Fruit fly (Drosophila melanogaster) whole organism, embryonic: ENCODE measurements around the gene CG43954.

Experiments
- Atf-2 ChIP-seq: fragments of 200-800 bp; sonication (Bioruptor generic); optimal IDR thresholded peaks from 2 replicates; lab custom pipeline; 2016; ENCODE audit warnings: missing biosample characterization, missing genetic modification characterization
- Blimp-1 ChIP-seq: fragments of 200-800 bp; sonication (Bioruptor generic); optimal IDR thresholded peaks from 3 replicates; lab custom pipeline; 2018; ENCODE audit warnings: missing biosample characterization, missing genetic modification characterization, mild to moderate bottlenecking, moderate library complexity, missing genetic modification reagents
- CG10565 ChIP-seq: fragments of 200-800 bp; sonication (Bioruptor generic); optimal IDR thresholded peaks from 3 replicates; lab custom pipeline; 2016; ENCODE audit warnings: missing biosample characterization, mild to moderate bottlenecking, missing genetic modification characterization
- CG12659 ChIP-seq: fragments of 200-800 bp; sonication (Bioruptor generic); optimal IDR thresholded peaks from 3 replicates; lab custom pipeline; 2017; ENCODE audit warnings: mild to moderate bottlenecking, missing biosample characterization, missing genetic modification reagents, missing genetic modification characterization
- CG13624 ChIP-seq: fragments of 200-800 bp; sonication (Bioruptor generic); optimal IDR thresholded peaks from 2 replicates; lab custom pipeline; 2016; ENCODE audit warnings: missing biosample characterization, missing genetic modification characterization
- CG14667 ChIP-seq: fragments of 200-800 bp; sonication (Bioruptor generic); IDR thresholded peaks from 2 replicates; pipeline ENCODE4 v1.3.6; 2022; ENCODE audit warnings: missing biosample characterization, missing genetic modification characterization
- CG15514 ChIP-seq: fragments of 200-800 bp; sonication (Bioruptor generic); optimal IDR thresholded peaks from 3 replicates; lab custom pipeline; 2017; ENCODE audit warnings: missing biosample characterization, missing genetic modification characterization, mild to moderate bottlenecking, moderate library complexity, missing genetic modification reagents
- CG17802 ChIP-seq: fragments of 200-800 bp; sonication (Bioruptor generic); optimal IDR thresholded peaks from 2 replicates; lab custom pipeline; 2018; ENCODE audit warnings: missing biosample characterization, mild to moderate bottlenecking, missing genetic modification characterization, moderate library complexity
- CG18619 ChIP-seq: fragments of 200-800 bp; sonication (Bioruptor generic); optimal IDR thresholded peaks from 3 replicates; lab custom pipeline; 2017; ENCODE audit warnings: missing biosample characterization, mild to moderate bottlenecking, missing genetic modification characterization
- CG2199 ChIP-seq: fragments of 200-800 bp; sonication (Bioruptor generic); IDR thresholded peaks from 3 replicates; pipeline ENCODE4 v1.3.6; 2022; ENCODE audit warnings: missing biosample characterization, missing genetic modification characterization
- CG30431 ChIP-seq: fragments of 200-800 bp; sonication (Bioruptor generic); optimal IDR thresholded peaks from 2 replicates; lab custom pipeline; 2017; ENCODE audit warnings: missing biosample characterization, missing genetic modification characterization
- CG3847 ChIP-seq: fragments of 200-800 bp; sonication (Bioruptor generic); IDR thresholded peaks from 2 replicates; pipeline ENCODE4 v1.3.6; 2022; ENCODE audit warnings: missing biosample characterization, missing genetic modification characterization
- CG43689 ChIP-seq: fragments of 200-800 bp; sonication (Bioruptor generic); IDR thresholded peaks from 2 replicates; pipeline ENCODE4 v1.3.6; 2022; ENCODE audit warnings: missing biosample characterization, missing genetic modification characterization
- CG4707 ChIP-seq: fragments of 200-800 bp; sonication (Bioruptor generic); optimal IDR thresholded peaks from 2 replicates; lab custom pipeline; 2018; ENCODE audit warnings: missing biosample characterization, mild to moderate bottlenecking, missing genetic modification characterization, moderate library complexity
- CG4730 ChIP-seq: fragments of 200-800 bp; sonication (Bioruptor generic); IDR thresholded peaks from 2 replicates; pipeline ENCODE4 v1.3.6; 2022; ENCODE audit warnings: missing biosample characterization, missing genetic modification characterization
- CG6654 ChIP-seq: fragments of 200-800 bp; sonication (Bioruptor generic); optimal IDR thresholded peaks from 2 replicates; lab custom pipeline; 2017; ENCODE audit warnings: missing biosample characterization, mild to moderate bottlenecking, missing genetic modification characterization
- CG8765 ChIP-seq: fragments of 200-800 bp; sonication (Bioruptor generic); IDR thresholded peaks from 2 replicates; pipeline ENCODE4 v1.3.6; 2022; ENCODE audit warnings: missing biosample characterization, missing genetic modification characterization
- CG8944 ChIP-seq: fragments of 200-800 bp; sonication (Bioruptor generic); optimal IDR thresholded peaks from 3 replicates; lab custom pipeline; 2016; ENCODE audit warnings: missing biosample characterization, missing genetic modification characterization
- CG9437 ChIP-seq: fragments of 200-800 bp; sonication (Bioruptor generic); optimal IDR thresholded peaks from 2 replicates; lab custom pipeline; 2018; ENCODE audit warnings: missing biosample characterization, mild to moderate bottlenecking, missing genetic modification characterization
- Camta ChIP-seq: fragments of 200-800 bp; sonication (Bioruptor generic); optimal IDR thresholded peaks from 2 replicates; lab custom pipeline; 2016; ENCODE audit warnings: missing biosample characterization, missing genetic modification characterization
- Deaf1 ChIP-seq: fragments of 200-800 bp; optimal IDR thresholded peaks from 3 replicates; lab custom pipeline; 2019; ENCODE audit warnings: missing biosample characterization, mild to moderate bottlenecking, missing genetic modification characterization, moderate library complexity
- E2f2 ChIP-seq: fragments of 200-800 bp; sonication (Bioruptor generic); IDR thresholded peaks from 2 replicates; pipeline ENCODE4 v1.3.6; 2022; ENCODE audit warnings: missing biosample characterization, missing genetic modification characterization
- HmgD ChIP-seq: fragments of 200-800 bp; sonication (Bioruptor generic); optimal IDR thresholded peaks from 3 replicates; lab custom pipeline; 2016; ENCODE audit warnings: missing biosample characterization, missing genetic modification characterization
- Hr3 ChIP-seq: fragments of 200-800 bp; sonication (Bioruptor generic); optimal IDR thresholded peaks from 3 replicates; lab custom pipeline; 2016; ENCODE audit warnings: missing biosample characterization, missing genetic modification characterization
- Lim3 ChIP-seq: fragments of 200-800 bp; sonication (Bioruptor generic); IDR thresholded peaks from 2 replicates; pipeline ENCODE4 v1.3.6; 2022; ENCODE audit warnings: missing biosample characterization, missing genetic modification characterization
- MESR4 ChIP-seq: fragments of 200-800 bp; sonication (Bioruptor generic); optimal IDR thresholded peaks from 2 replicates; lab custom pipeline; 2018; ENCODE audit warnings: missing biosample characterization, mild to moderate bottlenecking, missing genetic modification characterization, moderate library complexity
- Mes4 ChIP-seq: fragments of 200-800 bp; sonication (Bioruptor generic); optimal IDR thresholded peaks from 2 replicates; lab custom pipeline; 2016; ENCODE audit warnings: missing biosample characterization, missing genetic modification characterization
- Mrtf ChIP-seq: fragments of 200-800 bp; sonication (Bioruptor generic); IDR thresholded peaks from 3 replicates; pipeline ENCODE4 v1.3.6; 2022; ENCODE audit warnings: missing biosample characterization, missing genetic modification characterization
- Nf-YA ChIP-seq: fragments of 200-800 bp; sonication (Bioruptor generic); IDR thresholded peaks from 2 replicates; pipeline ENCODE4 v1.3.6; 2022; ENCODE audit warnings: missing biosample characterization, missing genetic modification characterization
- Nf-YC ChIP-seq: fragments of 200-800 bp; optimal IDR thresholded peaks from 3 replicates; lab custom pipeline; 2019; ENCODE audit warnings: missing biosample characterization, mild to moderate bottlenecking, missing genetic modification characterization, moderate library complexity
- NfI ChIP-seq: fragments of 200-800 bp; sonication (Bioruptor generic); optimal IDR thresholded peaks from 3 replicates; lab custom pipeline; 2018; ENCODE audit warnings: missing biosample characterization, mild to moderate bottlenecking, missing genetic modification characterization, moderate library complexity
- Six4 ChIP-seq: fragments of 200-800 bp; sonication (Bioruptor generic); optimal IDR thresholded peaks from 2 replicates; lab custom pipeline; 2016; ENCODE audit warnings: missing biosample characterization, missing genetic modification characterization
- TFAM ChIP-seq: fragments of 200-800 bp; sonication (Bioruptor generic); optimal IDR thresholded peaks from 2 replicates; lab custom pipeline; 2017; ENCODE audit warnings: missing biosample characterization, missing genetic modification characterization, inconsistent platforms
- al ChIP-seq: fragments of 200-800 bp; sonication (Bioruptor generic); IDR thresholded peaks from 2 replicates; pipeline ENCODE4 v1.3.6; 2022; ENCODE audit warnings: missing biosample characterization, missing genetic modification characterization
- btn ChIP-seq: fragments of 200-800 bp; sonication (Bioruptor generic); optimal IDR thresholded peaks from 2 replicates; lab custom pipeline; 2016; ENCODE audit warnings: missing biosample characterization, missing genetic modification characterization
- cg ChIP-seq: fragments of 200-800 bp; sonication (Bioruptor generic); optimal IDR thresholded peaks from 3 replicates; lab custom pipeline; 2019; ENCODE audit warnings: missing biosample characterization, mild to moderate bottlenecking, missing genetic modification characterization, moderate library complexity
- da ChIP-seq: fragments of 200-800 bp; sonication (Bioruptor generic); optimal IDR thresholded peaks from 2 replicates; lab custom pipeline; 2016; ENCODE audit warnings: missing biosample characterization, missing genetic modification characterization
- ftz-f1 ChIP-seq: fragments of 200-800 bp; sonication (Bioruptor generic); optimal IDR thresholded peaks from 2 replicates; lab custom pipeline; 2016; ENCODE audit warnings: missing biosample characterization, missing genetic modification characterization
- grau ChIP-seq: fragments of 200-800 bp; optimal IDR thresholded peaks from 3 replicates; lab custom pipeline; 2019; ENCODE audit warnings: missing biosample characterization, mild to moderate bottlenecking, missing genetic modification characterization, moderate library complexity
- grn ChIP-seq: fragments of 200-800 bp; sonication (Bioruptor generic); optimal IDR thresholded peaks from 3 replicates; lab custom pipeline; 2017; ENCODE audit warnings: missing biosample characterization, missing genetic modification characterization
- her ChIP-seq: fragments of 200-800 bp; sonication (Bioruptor generic); optimal IDR thresholded peaks from 2 replicates; lab custom pipeline; 2016; ENCODE audit warnings: missing biosample characterization, missing genetic modification characterization
- ind ChIP-seq: fragments of 200-800 bp; sonication (Bioruptor generic); optimal IDR thresholded peaks from 3 replicates; lab custom pipeline; 2016; ENCODE audit warnings: missing biosample characterization, missing genetic modification characterization
- lilli ChIP-seq: fragments of 200-800 bp; sonication (Bioruptor generic); optimal IDR thresholded peaks from 3 replicates; lab custom pipeline; 2016; ENCODE audit warnings: missing biosample characterization, missing genetic modification characterization
- mld ChIP-seq: fragments of 200-800 bp; sonication (Bioruptor generic); IDR thresholded peaks from 3 replicates; pipeline ENCODE4 v1.3.6; 2022; ENCODE audit warnings: missing biosample characterization, missing genetic modification characterization; ENCODE audit not compliant: partially characterized antibody
- sc ChIP-seq, 3 experiments: fragments of >200 bp in 2 of 3; fragments of 200-800 bp in 1 of 3; sonication (Bioruptor generic) in 1 of 3; optimal IDR thresholded peaks; 2 replicates in 2 of 3; 3 replicates in 1 of 3; lab custom pipeline; 2017; ENCODE audit warnings: mild to moderate bottlenecking in 1 of 3, missing biosample characterization in 1 of 3, missing genetic modification characterization in 1 of 3, missing genetic modification reagents in 1 of 3
- sens ChIP-seq: fragments of 200-800 bp; sonication (Bioruptor generic); peaks from one replicate; lab custom pipeline; 2016; ENCODE audit warnings: missing biosample characterization, missing genetic modification characterization
- sens-2 ChIP-seq: fragments of 200-800 bp; sonication (Bioruptor generic); IDR thresholded peaks from 2 replicates; pipeline ENCODE4 v1.3.6; 2022; ENCODE audit warnings: missing biosample characterization, missing genetic modification characterization
- sisA ChIP-seq: fragments of 200-800 bp; sonication (Bioruptor generic); IDR thresholded peaks from 2 replicates; pipeline ENCODE4 v1.3.6; 2022; ENCODE audit warnings: missing biosample characterization, missing genetic modification characterization
- sob ChIP-seq: fragments of 200-800 bp; sonication (Bioruptor generic); IDR thresholded peaks from 2 replicates; pipeline ENCODE4 v1.3.6; 2022; ENCODE audit warnings: missing biosample characterization, missing genetic modification characterization
- sr ChIP-seq: fragments of 200-800 bp; sonication (Bioruptor generic); IDR thresholded peaks from 3 replicates; pipeline ENCODE4 v1.3.6; 2022; ENCODE audit warnings: missing biosample characterization, missing genetic modification characterization
- stwl ChIP-seq: fragments of 200-800 bp; sonication (Bioruptor generic); optimal IDR thresholded peaks from 3 replicates; lab custom pipeline; 2018; ENCODE audit warnings: missing biosample characterization, mild to moderate bottlenecking, missing genetic modification characterization, moderate library complexity
- usp ChIP-seq: fragments of >200 bp; optimal IDR thresholded peaks from 2 replicates; lab custom pipeline; 2017; ENCODE audit warnings: missing biosample characterization, missing genetic modification characterization

The CG43954 gene

DNA sequence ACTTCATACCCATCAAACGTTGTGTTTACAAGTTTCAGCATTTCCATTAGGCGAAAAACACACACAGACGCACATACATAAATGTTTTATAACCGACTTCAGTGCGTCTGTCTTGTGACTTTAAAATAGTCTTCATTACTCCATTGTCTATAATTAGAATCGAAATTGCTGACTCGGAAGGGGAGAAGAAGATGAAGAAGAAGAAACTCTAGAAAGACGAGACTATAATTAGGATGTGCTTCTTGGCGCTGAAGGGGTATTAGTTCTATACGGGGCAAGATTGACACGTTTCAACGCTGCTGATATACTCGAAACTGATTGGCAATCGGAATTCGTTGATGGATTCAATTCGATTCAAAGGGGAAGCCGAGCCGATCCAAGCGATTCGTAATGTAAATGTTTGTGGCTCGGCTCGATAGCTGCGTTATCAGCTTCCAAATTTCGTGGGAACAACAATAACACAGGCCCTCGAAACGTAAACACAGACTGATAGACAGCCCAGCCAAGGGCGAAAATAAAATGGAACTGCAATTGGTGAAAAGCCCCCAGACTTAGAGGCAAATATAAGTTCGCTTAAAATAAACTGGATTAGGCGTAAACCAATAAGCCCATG is 2.6 kb downstream of the CG43954 start (continued):
- TF ChIP-seq Deaf1 (tag; lab: Kevin White, UChicago) (peak; percentile 83), Mrtf (GFP tag; lab: Robert Waterston, UW) (no peak), CG15514 (GFP tag; lab: Kevin White, UChicago) (peak; percentile 10), Mes4 (GFP tag; lab: Kevin White, UChicago) (no peak), TFAM (GFP tag; lab: Kevin White, UChicago) (no peak), CG12659 (GFP tag; lab: Kevin White, UChicago) (no peak), MESR4 (no peak), sens-2 (GFP tag; lab: Robert Waterston, UW) (no peak), cg (GFP tag; lab: Kevin White, UChicago) (peak; percentile 48), CG13624 (GFP tag; lab: Kevin White, UChicago) (no peak), CG3847 (no peak), CG6654 (GFP tag; lab: Kevin White, UChicago) (no peak), sr (no peak), CG30431 (GFP tag; lab: Kevin White, UChicago) (no peak), NfI (no peak), CG43689 (GFP tag; lab: Robert Waterston, UW) (no peak), sens (peak; percentile 61), lilli (GFP tag; lab: Kevin White, UChicago) (no peak), al (GFP tag; lab: Robert Waterston, UW) (no peak), Six4 (no peak), ftz-f1 (GFP tag; lab: Kevin White, UChicago) (peak; percentile 14), sisA (GFP tag; lab: Robert Waterston, UW) (no peak), usp (GFP tag; lab: Kevin White, UChicago) (no peak), E2f2 (GFP tag; lab: Robert Waterston, UW) (no peak), CG8765 (GFP tag; lab: Robert Waterston, UW) (no peak), CG18619 (GFP tag; lab: Kevin White, UChicago) (no peak), sob (no peak; the same call in 1 of the 2 replicates), her (no peak), grn (GFP tag; lab: Kevin White, UChicago) (peak; percentile 76), CG4730 (GFP tag; lab: Robert Waterston, UW) (no peak), CG8944 (GFP tag; lab: Kevin White, UChicago) (no peak), ind (no peak), Atf-2 (GFP tag; lab: Kevin White, UChicago) (no peak), CG14667 (no peak), btn (GFP tag; lab: Kevin White, UChicago) (no peak), Nf-YC (no peak), Camta (GFP tag; lab: Kevin White, UChicago) (no peak), sc (optimal IDR thresholded peaks at IDR 0.05; lab: Kevin White, UChicago) (no peak), sc (GFP tag; optimal IDR thresholded peaks at IDR 0.05; lab: Kevin White, UChicago) (no peak), da (GFP tag; lab: Kevin White, UChicago) (no peak), Lim3 (GFP tag; lab: Robert Waterston, UW) (no peak), mld (GFP tag; lab: Robert Waterston, UW) (no peak), CG4707 (no peak), CG9437 (GFP tag; lab: Kevin White, UChicago) (no peak), CG10565 (GFP tag; lab: Kevin White, UChicago) (no peak), HmgD (GFP tag; lab: Kevin White, UChicago) (no peak), Hr3 (GFP tag; lab: Kevin White, UChicago) (no peak), Blimp-1 (GFP tag; lab: Kevin White, UChicago) (no peak), stwl (tag; lab: Kevin White, UChicago) (no peak), grau (tag; lab: Kevin White, UChicago) (no peak), CG2199 (GFP tag; lab: Robert Waterston, UW) (no peak), CG17802 (tag; lab: Kevin White, UChicago) (no peak), Nf-YA (GFP tag; lab: Robert Waterston, UW) (no peak)
